Worm (Caenorhabditis elegans) whole organism, L1 larva: ENCODE results near the gene ZC53.1.

Experiments
- ces-1 ChIP-seq: fragments of 150-350 bp; optimal IDR thresholded peaks from 2 replicates; lab custom pipeline; 2014; ENCODE audit warnings: missing biosample characterization, missing genetic modification reagents, missing genetic modification characterization
- dpl-1 ChIP-seq, 3 experiments: fragments of 150-350 bp in 2 of 3; sonication (generic microtip) in 1 of 3; optimal IDR thresholded peaks; 2 replicates each; lab custom pipeline; 2014 to 2017; ENCODE audit warnings: missing biosample characterization in 3 of 3, missing genetic modification characterization in 3 of 3, missing genetic modification reagents in 3 of 3
- egl-27 ChIP-seq, 2 experiments: fragments of 150-350 bp in 1 of 2; sonication (generic microtip); optimal IDR thresholded peaks; 3 replicates each; lab custom pipeline; 2017 to 2018; ENCODE audit warnings: missing biosample characterization in 2 of 2, missing genetic modification characterization in 2 of 2, missing genetic modification reagents in 2 of 2
- elt-2 ChIP-seq: sonication (generic microtip); optimal IDR thresholded peaks from 2 replicates; lab custom pipeline; 2016; ENCODE audit warnings: missing genetic modification characterization, mild to moderate bottlenecking, inconsistent platforms, missing compliant biosample characterization, missing genetic modification reagents
- nhr-237 ChIP-seq: fragments of 150-350 bp; optimal IDR thresholded peaks from 2 replicates; lab custom pipeline; 2014; ENCODE audit warnings: missing biosample characterization, missing genetic modification characterization
- pqm-1 ChIP-seq: sonication (generic microtip); optimal IDR thresholded peaks from 3 replicates; lab custom pipeline; 2017; ENCODE audit warnings: missing biosample characterization, missing genetic modification characterization
- unc-130 ChIP-seq: fragments of 150-350 bp; optimal IDR thresholded peaks from 2 replicates; lab custom pipeline; 2017; ENCODE audit warnings: missing biosample characterization, missing genetic modification characterization, inconsistent platforms
- unc-62 ChIP-seq: fragments of 150-350 bp; optimal IDR thresholded peaks from 2 replicates; lab custom pipeline; 2014; ENCODE audit warnings: missing biosample characterization, missing genetic modification reagents, missing genetic modification characterization
- zag-1 ChIP-seq: fragments of 150-350 bp; optimal IDR thresholded peaks from 2 replicates; lab custom pipeline; 2014; ENCODE audit warnings: missing biosample characterization, missing genetic modification characterization
- ztf-11 ChIP-seq, 2 experiments: sonication (generic microtip); optimal IDR thresholded peaks; 2 replicates each; lab custom pipeline; 2016 to 2017; ENCODE audit warnings: missing genetic modification characterization in 2 of 2, missing biosample characterization in 1 of 2, missing compliant biosample characterization in 1 of 2

DNA sequence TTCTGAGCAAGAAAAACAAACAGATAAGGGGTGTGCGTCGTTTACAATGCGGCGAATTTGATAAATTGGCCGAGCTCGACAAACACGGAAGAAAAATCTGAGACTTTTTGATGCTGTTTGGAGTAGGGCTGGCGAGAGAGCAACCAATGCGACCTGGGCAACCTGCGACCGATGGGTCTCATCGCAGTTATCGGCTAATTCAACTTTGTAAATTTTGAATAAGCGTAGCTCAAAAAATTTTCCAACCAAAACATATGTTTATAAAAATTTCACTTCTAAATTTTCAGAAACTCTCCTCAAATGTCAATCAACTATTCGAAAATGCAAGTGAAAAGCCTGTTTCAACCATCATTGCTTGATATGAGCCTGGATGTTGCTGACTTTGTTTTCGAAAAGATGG is 21.3 kb downstream of the ZC53.1 start, which contains the start of gene B0294.3:
- TF ChIP-seq elt-2 (tag; lab: Kevin White, UChicago) (no peak), nhr-237 (no peak), dpl-1 (GFP tag; optimal IDR thresholded peaks at IDR 0.05; lab: Kevin White, UChicago) (no peak), unc-130 (tag; lab: Kevin White, UChicago) (no peak), pqm-1 (no peak), unc-62 (GFP tag; lab: Kevin White, UChicago) (no peak), ces-1 (no peak), egl-27 (tag; optimal IDR thresholded peaks at IDR 0.05; lab: Kevin White, UChicago) (no peak), ztf-11 (tag; optimal IDR thresholded peaks at IDR 0.05; lab: Kevin White, UChicago) (no peak), zag-1 (no peak)
